Fruit fly (Drosophila melanogaster): ENCODE results near the gene RpS27.

RpS27 gene

DNA sequence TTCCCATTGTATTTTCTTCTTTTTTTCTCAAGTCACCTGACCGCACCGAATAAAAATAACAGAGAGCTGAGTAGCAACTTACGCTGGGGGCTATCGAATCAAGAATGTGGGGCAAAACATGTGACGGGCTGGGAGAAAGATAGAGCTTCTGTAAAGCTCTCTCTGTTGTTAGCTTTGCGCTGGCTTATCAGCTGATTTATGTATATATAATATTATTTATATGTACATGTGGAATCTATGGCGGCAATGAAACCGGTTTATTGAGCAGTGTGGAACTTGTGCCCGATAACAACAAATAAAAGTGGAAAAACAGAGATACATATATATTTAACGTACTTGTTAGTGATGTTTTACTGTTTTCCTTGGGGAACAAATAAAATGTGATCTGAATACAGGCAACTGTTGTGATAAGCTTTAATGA lies 45.6 kb upstream of the RpS27 start, which contains the start of gene CG31098 (continued):
- TF ChIP-seq dm (GFP tag; optimal IDR thresholded peaks at IDR 0.05) = no peak
- TF ChIP-seq dan (GFP tag; IDR thresholded peaks at IDR 0.05) = no peak
- TF ChIP-seq sqz (GFP tag; optimal IDR thresholded peaks at IDR 0.05) = no peak
- TF ChIP-seq Mad (GFP tag; optimal IDR thresholded peaks at IDR 0.05) = no peak
- no peak for TF ChIP-seq mam (GFP tag; optimal IDR thresholded peaks at IDR 0.05)
- TF ChIP-seq CG3838 (GFP tag; optimal IDR thresholded peaks at IDR 0.05) = no peak
- TF ChIP-seq grn (GFP tag; optimal IDR thresholded peaks at IDR 0.05) = no peak
- TF ChIP-seq ap (GFP tag; IDR thresholded peaks at IDR 0.05) = no peak
- TF ChIP-seq fd3F (GFP tag; optimal IDR thresholded peaks at IDR 0.05) = no peak
- TF ChIP-seq run (tag; optimal IDR thresholded peaks at IDR 0.05) = no peak
- no peak for TF ChIP-seq sens-2 (GFP tag; IDR thresholded peaks at IDR 0.05)
- no peak for TF ChIP-seq CG17359 (tag; optimal IDR thresholded peaks at IDR 0.05)
- no peak for TF ChIP-seq CG10654 (GFP tag; optimal IDR thresholded peaks at IDR 0.05)
- TF ChIP-seq hth (optimal IDR thresholded peaks at IDR 0.05) = no peak
- no peak for TF ChIP-seq sc (optimal IDR thresholded peaks at IDR 0.05)
- no peak for TF ChIP-seq sc (GFP tag; optimal IDR thresholded peaks at IDR 0.05)
- no peak for TF ChIP-seq CG14965 (GFP tag; optimal IDR thresholded peaks at IDR 0.05; ENCODE audit: borderline replicate concordance)
- TF ChIP-seq tio (GFP tag; optimal IDR thresholded peaks at IDR 0.05) = no peak
- no peak for TF ChIP-seq CG4820 (GFP tag; optimal IDR thresholded peaks at IDR 0.05)
- no peak for TF ChIP-seq CG12391 (tag; optimal IDR thresholded peaks at IDR 0.05)
- TF ChIP-seq Sox102F (GFP tag; optimal IDR thresholded peaks at IDR 0.05) = no peak
- peak in 1 of 2 experiments; percentile 18 for TF ChIP-seq eve (GFP tag; optimal IDR thresholded peaks at IDR 0.05)
- peak; percentile 52 for TF ChIP-seq CG12071 (GFP tag; optimal IDR thresholded peaks at IDR 0.05)
- no peak for TF ChIP-seq ham (GFP tag; IDR thresholded peaks at IDR 0.05)
- TF ChIP-seq Gug (GFP tag; IDR thresholded peaks at IDR 0.05) = no peak
- no peak for TF ChIP-seq Fer3 (tag; optimal IDR thresholded peaks at IDR 0.05)
- TF ChIP-seq Chrac-16 (GFP tag; optimal IDR thresholded peaks at IDR 0.05) = no peak
- no peak for TF ChIP-seq CG17802 (tag; optimal IDR thresholded peaks at IDR 0.05)
- TF ChIP-seq Ssrp (tag; optimal IDR thresholded peaks at IDR 0.05) = no peak
- no peak for TF ChIP-seq CG3726 (GFP tag; IDR thresholded peaks at IDR 0.05)
- TF ChIP-seq slbo (GFP tag; IDR thresholded peaks at IDR 0.05) = no peak
- no peak for TF ChIP-seq pros (GFP tag; optimal IDR thresholded peaks at IDR 0.05)
- no peak for TF ChIP-seq abd-A (tag; optimal IDR thresholded peaks at IDR 0.05)
- no peak for TF ChIP-seq CG1832 (GFP tag; optimal IDR thresholded peaks at IDR 0.05)
- TF ChIP-seq CG34224 (GFP tag; IDR thresholded peaks at IDR 0.05; ENCODE audit: partially characterized antibody) = peak; percentile 49; the same call in 1 of the 3 replicates
- no peak for TF ChIP-seq dpn (GFP tag; optimal IDR thresholded peaks at IDR 0.05)
- TF ChIP-seq dmrt11E (tag; optimal IDR thresholded peaks at IDR 0.05) = no peak
- TF ChIP-seq Oaz (GFP tag; IDR thresholded peaks at IDR 0.05) = no peak
- TF ChIP-seq MESR4 (GFP tag; optimal IDR thresholded peaks at IDR 0.05) = peak; percentile 5
- TF ChIP-seq Hr51 (GFP tag; optimal IDR thresholded peaks at IDR 0.05) = no peak
- TF ChIP-seq CG4328 (GFP tag; optimal IDR thresholded peaks at IDR 0.05) = no peak
- TF ChIP-seq eyg (GFP tag; optimal IDR thresholded peaks at IDR 0.05) = no peak
- peak; percentile 47 for TF ChIP-seq CG17385 (GFP tag; optimal IDR thresholded peaks at IDR 0.05)
- TF ChIP-seq NFAT (GFP tag; IDR thresholded peaks at IDR 0.05) = no peak
- TF ChIP-seq Abd-B (GFP tag; optimal IDR thresholded peaks at IDR 0.05) = no peak
- no peak for TF ChIP-seq ab (GFP tag; optimal IDR thresholded peaks at IDR 0.05)
- no peak for TF ChIP-seq disco-r (GFP tag; optimal IDR thresholded peaks at IDR 0.05)
- TF ChIP-seq CG14014 (GFP tag; IDR thresholded peaks at IDR 0.05) = no peak
- TF ChIP-seq ase (GFP tag; IDR thresholded peaks at IDR 0.05) = no peak
- no peak for TF ChIP-seq CG10274 (GFP tag; optimal IDR thresholded peaks at IDR 0.05)
- no peak for TF ChIP-seq CG8924 (tag; optimal IDR thresholded peaks at IDR 0.05)
- no peak for TF ChIP-seq CG32772 (GFP tag; IDR thresholded peaks at IDR 0.05)

Measured in whole organism, embryonic.